Fruit fly (Drosophila melanogaster): ENCODE results near the gene CG9130.

DNA sequence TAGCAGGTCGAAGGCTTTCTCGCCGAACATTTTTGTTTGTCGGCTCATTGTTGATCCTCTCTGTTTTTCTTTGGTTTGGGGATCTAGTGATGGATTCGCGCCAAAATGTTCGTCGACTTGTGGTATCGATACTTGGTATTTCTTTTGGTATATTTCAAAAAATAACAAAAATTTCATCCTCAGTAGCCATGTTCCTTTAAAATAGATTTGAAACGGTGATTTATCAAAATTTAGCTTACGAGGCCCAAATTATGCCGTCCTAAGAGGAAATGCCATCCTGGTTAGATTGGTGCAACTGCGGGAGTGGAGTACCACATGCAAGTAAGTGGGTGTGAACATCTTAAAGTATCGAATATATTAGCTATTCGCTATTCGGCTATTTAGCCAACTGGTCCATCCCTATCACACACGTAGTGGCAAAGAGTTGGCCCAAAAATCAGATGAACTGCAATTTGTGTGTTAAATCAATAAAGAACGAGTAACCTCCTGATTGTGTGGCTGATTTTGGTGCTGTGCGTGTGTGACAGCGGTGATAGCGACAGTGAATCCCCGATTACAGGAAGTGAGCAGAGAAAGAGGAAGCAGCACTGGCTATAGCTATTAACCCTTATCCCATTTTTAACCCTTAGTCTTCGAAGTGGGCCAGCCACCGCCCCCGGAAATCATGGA, 4.1 kb upstream of the CG9130 start, which contains the start of the genes Psf1 and Sac1:
- TF ChIP-seq Dll (optimal IDR thresholded peaks at IDR 0.05) (no peak), pan (optimal IDR thresholded peaks at IDR 0.05) (no peak)
